Worm (Caenorhabditis elegans) whole organism, L2 larva: Measurements from ENCODE around the gene F46B6.12.

Experiments used
- C34F6.9 ChIP-seq: fragments of 150-350 bp; optimal IDR thresholded peaks from 2 replicates; lab custom pipeline; 2014; ENCODE audit warnings: missing biosample characterization, missing genetic modification characterization
- F13H6.1 ChIP-seq: sonication (generic microtip); optimal IDR thresholded peaks from 2 replicates; lab custom pipeline; 2016; ENCODE audit warnings: missing genetic modification characterization, missing compliant biosample characterization
- R02D3.7 ChIP-seq: fragments of 150-350 bp; optimal IDR thresholded peaks from 2 replicates; lab custom pipeline; 2014; ENCODE audit warnings: missing biosample characterization, missing genetic modification characterization
- Y55F3AM.14 ChIP-seq: fragments of 200-800 bp; sonication (Bioruptor generic); optimal IDR thresholded peaks from 2 replicates; lab custom pipeline; 2018; ENCODE audit warnings: mild to moderate bottlenecking, missing genetic modification characterization, missing compliant biosample characterization
- ama-1 ChIP-seq: fragments of 150-350 bp; optimal IDR thresholded peaks from 2 replicates; lab custom pipeline; 2018; ENCODE audit warnings: inconsistent platforms
- ceh-16 ChIP-seq: fragments of 150-350 bp; optimal IDR thresholded peaks from 2 replicates; lab custom pipeline; 2014; ENCODE audit warnings: missing biosample characterization, missing genetic modification characterization
- ceh-82 ChIP-seq: fragments of 150-350 bp; optimal IDR thresholded peaks from 2 replicates; lab custom pipeline; 2014; ENCODE audit warnings: missing biosample characterization, missing genetic modification characterization
- crh-2 ChIP-seq: sonication (generic microtip); optimal IDR thresholded peaks from 2 replicates; lab custom pipeline; 2017; ENCODE audit warnings: missing biosample characterization, missing genetic modification characterization
- egl-27 ChIP-seq: sonication (generic microtip); optimal IDR thresholded peaks from 3 replicates; lab custom pipeline; 2017; ENCODE audit warnings: missing biosample characterization, missing genetic modification reagents, missing genetic modification characterization
- elt-1 ChIP-seq: fragments of 150-350 bp; optimal IDR thresholded peaks from 2 replicates; lab custom pipeline; 2014; ENCODE audit warnings: missing biosample characterization, missing genetic modification characterization
- elt-3 ChIP-seq: sonication (generic microtip); optimal IDR thresholded peaks from 2 replicates; lab custom pipeline; 2017; ENCODE audit warnings: missing biosample characterization, missing genetic modification characterization
- fos-1 ChIP-seq: fragments of 150-350 bp; optimal IDR thresholded peaks from 2 replicates; lab custom pipeline; 2014; ENCODE audit warnings: missing biosample characterization, missing genetic modification characterization
- gmeb-1 ChIP-seq: fragments of 150-350 bp; optimal IDR thresholded peaks from 2 replicates; lab custom pipeline; 2014; ENCODE audit warnings: missing biosample characterization, missing genetic modification characterization
- lin-11 ChIP-seq: fragments of 150-350 bp; sonication (generic microtip); optimal IDR thresholded peaks from 2 replicates; lab custom pipeline; 2014; ENCODE audit warnings: missing biosample characterization, missing genetic modification characterization, inconsistent platforms, mixed read lengths
- lin-39 ChIP-seq: fragments of 150-350 bp; optimal IDR thresholded peaks from 2 replicates; lab custom pipeline; 2014; ENCODE audit warnings: missing biosample characterization, missing genetic modification reagents, missing genetic modification characterization
- lsy-2 ChIP-seq, 2 experiments: fragments of 150-350 bp in 1 of 2; sonication (generic microtip) in 1 of 2; optimal IDR thresholded peaks; 2 replicates each; lab custom pipeline; 2014 to 2017; ENCODE audit warnings: missing biosample characterization in 2 of 2, missing genetic modification characterization in 2 of 2
- mab-5 ChIP-seq: fragments of 150-350 bp; optimal IDR thresholded peaks from 2 replicates; lab custom pipeline; 2014; ENCODE audit warnings: missing biosample characterization, missing genetic modification characterization
- mbf-1 ChIP-seq: sonication (generic microtip); optimal IDR thresholded peaks from 2 replicates; lab custom pipeline; 2017; ENCODE audit warnings: missing biosample characterization, missing genetic modification characterization
- mdl-1 ChIP-seq, 2 experiments: fragments of 150-350 bp in 1 of 2; sonication (generic microtip) in 1 of 2; optimal IDR thresholded peaks; 2 replicates each; lab custom pipeline; 2017; ENCODE audit warnings: missing biosample characterization in 2 of 2, missing genetic modification characterization in 2 of 2
- nhr-10 ChIP-seq: sonication (generic microtip); optimal IDR thresholded peaks from 2 replicates; lab custom pipeline; 2017; ENCODE audit warnings: missing biosample characterization, missing genetic modification characterization
- nhr-11 ChIP-seq: fragments of 150-350 bp; optimal IDR thresholded peaks from 2 replicates; lab custom pipeline; 2014; ENCODE audit warnings: missing biosample characterization, missing genetic modification characterization
- nhr-129 ChIP-seq: fragments of 150-350 bp; optimal IDR thresholded peaks from 2 replicates; lab custom pipeline; 2014; ENCODE audit warnings: missing biosample characterization, missing genetic modification characterization
- nhr-21 ChIP-seq: fragments of 150-350 bp; optimal IDR thresholded peaks from 2 replicates; lab custom pipeline; 2014; ENCODE audit warnings: missing biosample characterization, missing genetic modification characterization
- nhr-23 ChIP-seq: fragments of 150-350 bp; optimal IDR thresholded peaks from 2 replicates; lab custom pipeline; 2014; ENCODE audit warnings: missing biosample characterization, missing genetic modification reagents, missing genetic modification characterization
- nhr-237 ChIP-seq: fragments of 150-350 bp; optimal IDR thresholded peaks from 2 replicates; lab custom pipeline; 2014; ENCODE audit warnings: missing biosample characterization, missing genetic modification characterization
- nhr-25 ChIP-seq: fragments of 150-350 bp; sonication (generic microtip); optimal IDR thresholded peaks from 3 replicates; lab custom pipeline; 2014; ENCODE audit warnings: missing biosample characterization, missing genetic modification characterization
- nhr-6 ChIP-seq: fragments of 150-350 bp; optimal IDR thresholded peaks from 2 replicates; lab custom pipeline; 2014; ENCODE audit warnings: missing biosample characterization, missing genetic modification characterization
- nhr-77 ChIP-seq: fragments of 150-350 bp; optimal IDR thresholded peaks from 2 replicates; lab custom pipeline; 2014; ENCODE audit warnings: missing biosample characterization, missing genetic modification characterization
- peb-1 ChIP-seq: fragments of 150-350 bp; optimal IDR thresholded peaks from 2 replicates; lab custom pipeline; 2014; ENCODE audit warnings: missing biosample characterization, missing genetic modification characterization
- sem-4 ChIP-seq: fragments of 150-350 bp; optimal IDR thresholded peaks from 2 replicates; lab custom pipeline; 2014; ENCODE audit warnings: missing biosample characterization, missing genetic modification reagents, missing genetic modification characterization
- skn-1 ChIP-seq: sonication (generic microtip); optimal IDR thresholded peaks from 2 replicates; lab custom pipeline; 2017; ENCODE audit warnings: missing biosample characterization, missing genetic modification characterization
- sma-3 ChIP-seq: sonication (generic microtip); optimal IDR thresholded peaks from 2 replicates; lab custom pipeline; 2016; ENCODE audit warnings: missing genetic modification reagents, missing genetic modification characterization, missing compliant biosample characterization
- sma-9 ChIP-seq, 2 experiments: fragments of 150-350 bp in 1 of 2; sonication (generic microtip) in 1 of 2; optimal IDR thresholded peaks; 2 replicates each; lab custom pipeline; 2014 to 2016; ENCODE audit warnings: missing genetic modification characterization in 2 of 2, mild to moderate bottlenecking in 1 of 2, missing biosample characterization in 1 of 2, missing compliant biosample characterization in 1 of 2, missing genetic modification reagents in 1 of 2, moderate library complexity in 1 of 2
- unc-55 ChIP-seq: fragments of 150-350 bp; sonication (generic microtip); optimal IDR thresholded peaks from 3 replicates; lab custom pipeline; 2014; ENCODE audit warnings: missing biosample characterization, missing genetic modification reagents, missing genetic modification characterization
- unc-62 ChIP-seq: fragments of 150-350 bp; optimal IDR thresholded peaks from 2 replicates; lab custom pipeline; 2014; ENCODE audit warnings: missing biosample characterization, missing genetic modification reagents, missing genetic modification characterization
- zag-1 ChIP-seq: fragments of 150-350 bp; optimal IDR thresholded peaks from 2 replicates; lab custom pipeline; 2014; ENCODE audit warnings: missing biosample characterization, missing genetic modification characterization
- ztf-1 ChIP-seq: fragments of 200-800 bp; sonication (Bioruptor generic); conservative IDR thresholded peaks from 2 replicates; pipeline ENCODE4 v1.3.6; 2022; ENCODE audit warnings: missing genetic modification characterization, missing compliant biosample characterization
- ztf-11 ChIP-seq: sonication (generic microtip); optimal IDR thresholded peaks from 2 replicates; lab custom pipeline; 2017; ENCODE audit warnings: missing biosample characterization, missing genetic modification characterization
- ztf-4 ChIP-seq: fragments of 150-350 bp; optimal IDR thresholded peaks from 2 replicates; lab custom pipeline; 2014; ENCODE audit warnings: missing biosample characterization, missing genetic modification characterization

F46B6.12 gene

DNA sequence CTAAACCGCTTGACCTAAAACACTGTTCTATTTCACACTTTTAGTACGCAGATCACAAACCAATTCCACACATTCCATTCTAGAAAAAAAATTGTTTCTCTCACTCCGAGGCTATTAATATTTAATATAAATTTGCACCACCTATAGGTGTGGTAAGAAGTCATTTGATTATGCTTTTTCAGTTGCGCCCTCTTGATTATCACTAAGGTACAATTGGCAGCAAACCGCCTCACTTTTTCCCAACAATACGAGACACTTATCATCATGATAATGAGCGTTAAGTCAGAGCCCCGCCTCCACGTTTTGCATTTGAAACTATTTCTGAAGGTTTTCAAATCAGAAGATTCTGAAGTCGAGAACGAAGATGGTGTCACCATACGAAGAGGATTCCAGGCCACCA is 38.3 kb downstream of the F46B6.12 start, which contains the start of gene aqp-4:
Gene aqp-4 (plus strand): TSS at position 270 of the 400 bp plus-strand sequence.
- TF ChIP-seq fos-1 (tag; lab: Kevin White, UChicago), result peak; percentile 78
- no peak for TF ChIP-seq peb-1 (tag; lab: Kevin White, UChicago)
- no peak for TF ChIP-seq nhr-25 (tag; lab: Kevin White, UChicago)
- TF ChIP-seq unc-62 (GFP tag; lab: Kevin White, UChicago), result no peak
- TF ChIP-seq elt-1 (tag; lab: Kevin White, UChicago), result no peak
- TF ChIP-seq lin-39 (tag; lab: Kevin White, UChicago), result no peak
- peak; percentile 25 for TF ChIP-seq crh-2 (tag; lab: Kevin White, UChicago)
- TF ChIP-seq unc-55 (GFP tag; lab: Kevin White, UChicago), result no peak

DNA sequence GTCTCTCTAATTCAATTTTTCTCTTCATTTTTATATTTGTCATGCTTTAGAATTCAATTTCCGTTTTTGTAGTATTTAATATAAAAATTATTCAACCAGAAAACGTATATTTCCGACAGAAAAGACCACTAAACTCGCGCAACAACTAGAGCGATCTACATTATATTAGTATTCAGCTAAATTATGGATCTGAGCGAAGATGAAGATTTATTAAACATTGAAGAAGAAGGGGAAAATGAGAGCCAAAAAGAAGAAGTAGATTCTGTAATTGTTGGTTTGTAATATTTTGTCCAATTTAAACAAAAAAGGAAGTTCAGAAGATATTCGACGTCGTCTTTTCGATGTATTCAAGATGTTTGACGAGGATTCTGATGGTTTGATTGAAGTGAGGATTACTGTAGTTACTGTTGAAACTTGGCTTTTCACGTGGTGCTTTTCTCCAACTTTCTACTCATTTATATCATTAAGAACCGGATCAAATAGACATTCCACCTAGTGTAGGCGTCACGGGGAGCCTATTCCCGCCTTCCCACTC is 41.6 kb downstream of the F46B6.12 start, which contains the start of gene cal-7:
Gene cal-7 (plus strand): TSS at position 184 of the 535 bp plus-strand sequence.
- peak; percentile 24 for TF ChIP-seq sma-3
- peak in 1 of 2 experiments; percentile 30 for TF ChIP-seq lsy-2 (tag; optimal IDR thresholded peaks at IDR 0.05; lab: Kevin White, UChicago)
- no peak for TF ChIP-seq mbf-1 (tag; lab: Kevin White, UChicago)

DNA sequence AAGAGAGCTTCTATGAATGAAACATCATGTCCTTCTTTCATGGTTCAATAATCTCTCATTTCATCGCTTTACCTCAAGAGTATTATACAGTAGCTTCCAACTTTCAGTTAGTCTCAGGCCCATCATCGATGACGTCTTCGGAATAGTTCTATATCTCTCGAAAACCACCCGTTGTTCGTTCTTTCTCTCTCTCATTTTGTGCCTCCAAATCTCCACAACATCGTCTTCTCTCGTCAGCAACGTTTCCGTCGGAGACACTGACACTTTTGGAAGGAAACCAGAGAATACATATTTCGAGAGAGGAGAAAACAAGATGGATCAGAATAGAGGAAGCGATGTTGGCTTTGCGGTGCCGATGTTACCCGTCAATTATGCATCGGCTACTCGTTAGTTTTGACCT is 43.8 kb downstream of the F46B6.12 start:
- no peak for TF ChIP-seq lsy-2 (tag; optimal IDR thresholded peaks at IDR 0.05; lab: Kevin White, UChicago)
- peak; percentile 32 for TF ChIP-seq nhr-6 (tag; lab: Kevin White, UChicago)
- TF ChIP-seq sem-4 (tag; lab: Kevin White, UChicago), result peak; percentile 32
- no peak for TF ChIP-seq nhr-237 (tag; lab: Kevin White, UChicago)
- peak; percentile 12 for TF ChIP-seq sma-9 (GFP tag; optimal IDR thresholded peaks at IDR 0.05; lab: Kevin White, UChicago)
- no peak for TF ChIP-seq sma-9 (tag; optimal IDR thresholded peaks at IDR 0.05; lab: Kevin White, UChicago)
- TF ChIP-seq C34F6.9, result peak; percentile 23
- peak; percentile 29 for TF ChIP-seq crh-2 (tag; lab: Kevin White, UChicago)
- no peak for TF ChIP-seq ztf-11
- no peak for TF ChIP-seq ztf-4 (tag; lab: Kevin White, UChicago)
- TF ChIP-seq unc-55 (GFP tag; lab: Kevin White, UChicago), result peak; percentile 8
- peak; percentile 5 for TF ChIP-seq ama-1 (lab: Kevin White, UChicago)
- TF ChIP-seq nhr-129 (tag; lab: Kevin White, UChicago), result peak; percentile 25
- TF ChIP-seq mdl-1 (tag; optimal IDR thresholded peaks at IDR 0.05; lab: Kevin White, UChicago), result no peak
- peak; percentile 51 for TF ChIP-seq nhr-21 (tag; lab: Kevin White, UChicago)
- TF ChIP-seq, all 48 proteins: peak for 9

DNA sequence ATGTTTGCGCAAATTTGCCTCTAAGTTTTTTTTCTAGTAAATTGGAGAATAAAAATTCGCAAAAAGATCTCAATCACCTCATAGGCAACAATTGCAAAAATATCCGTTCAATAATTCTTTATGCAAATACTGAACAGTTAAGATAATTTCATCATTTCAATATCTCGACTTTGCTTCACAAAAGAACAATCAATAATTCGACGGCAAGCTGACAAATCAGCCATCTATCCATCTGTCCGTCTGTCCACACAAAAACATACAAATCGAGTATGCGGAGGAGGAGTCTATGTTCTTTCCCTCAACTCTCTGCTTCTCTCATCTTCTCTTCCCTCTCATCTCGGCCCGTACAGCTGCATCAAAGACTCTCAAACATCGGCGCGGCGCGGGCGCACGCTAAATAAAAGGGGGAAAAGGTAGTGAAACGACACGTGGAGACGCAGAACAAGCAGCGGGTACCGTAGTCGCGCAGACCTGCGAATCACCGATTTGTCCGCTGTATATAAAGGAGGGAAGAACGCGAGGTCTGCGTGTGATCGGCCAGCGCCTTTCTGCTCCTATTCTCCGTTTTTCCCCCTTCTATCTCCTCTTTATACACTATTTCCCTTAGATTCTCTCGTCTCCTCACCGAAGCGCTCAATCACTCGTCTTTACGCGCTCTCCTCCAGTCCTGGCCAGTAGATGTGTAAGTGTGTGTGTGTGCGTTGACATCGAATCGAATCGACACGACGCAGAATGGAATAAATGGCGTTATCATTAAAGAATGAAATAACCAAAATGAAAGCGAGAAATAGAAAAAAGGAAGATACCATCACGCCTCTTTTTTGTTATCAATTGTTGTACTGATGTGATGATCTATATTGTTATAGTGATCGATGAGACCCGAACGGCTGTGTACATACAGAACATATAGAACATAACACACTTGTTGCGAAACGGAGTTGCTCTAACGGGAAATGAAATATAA is 44.6 kb downstream of the F46B6.12 start:
- peak; percentile 68 for TF ChIP-seq gmeb-1 (tag; lab: Kevin White, UChicago)
- TF ChIP-seq mbf-1 (tag; lab: Kevin White, UChicago), result no peak
- peak; percentile 91 for TF ChIP-seq ceh-16
- peak; percentile 98 for TF ChIP-seq nhr-129 (tag; lab: Kevin White, UChicago)
- peak; percentile 90 to 98 for TF ChIP-seq mdl-1 (tag; optimal IDR thresholded peaks at IDR 0.05; lab: Kevin White, UChicago)
- peak; percentile 98 for TF ChIP-seq crh-2 (tag; lab: Kevin White, UChicago)
- TF ChIP-seq egl-27 (tag; lab: Kevin White, UChicago), result peak; percentile 85
- peak; percentile 90 for TF ChIP-seq Y55F3AM.14 (GFP tag; lab: Kevin White, UChicago)
- peak; percentile 76 for TF ChIP-seq mab-5 (tag; lab: Kevin White, UChicago)
- no peak for TF ChIP-seq ceh-82 (tag; lab: Kevin White, UChicago)
- 0 out of 2 replicates have a peak, but pooled peaks have one; percentile 63 for TF ChIP-seq ztf-1
- no peak for TF ChIP-seq elt-3
- TF ChIP-seq ama-1 (lab: Kevin White, UChicago), result peak; percentile 99
- peak; percentile 96 for TF ChIP-seq nhr-21 (tag; lab: Kevin White, UChicago)
- TF ChIP-seq ztf-11, result peak; percentile 39
- peak; percentile 90 for TF ChIP-seq sma-9 (GFP tag; optimal IDR thresholded peaks at IDR 0.05; lab: Kevin White, UChicago)
- TF ChIP-seq sma-9 (tag; optimal IDR thresholded peaks at IDR 0.05; lab: Kevin White, UChicago), result no peak
- TF ChIP-seq sem-4 (tag; lab: Kevin White, UChicago), result peak; percentile 61
- peak; percentile 93 for TF ChIP-seq sma-3
- no peak for TF ChIP-seq nhr-23 (tag; lab: Kevin White, UChicago)
- TF ChIP-seq unc-55 (GFP tag; lab: Kevin White, UChicago), result peak; percentile 95
- TF ChIP-seq peb-1 (tag; lab: Kevin White, UChicago), result no peak
- peak; percentile 77 for TF ChIP-seq nhr-11 (tag; lab: Kevin White, UChicago)
- peak; percentile 94 for TF ChIP-seq ztf-4 (tag; lab: Kevin White, UChicago)
- TF ChIP-seq lsy-2 (tag; optimal IDR thresholded peaks at IDR 0.05; lab: Kevin White, UChicago), result peak; percentile 90 to 98
- peak; percentile 80 for TF ChIP-seq lin-39 (tag; lab: Kevin White, UChicago)
- no peak for TF ChIP-seq nhr-77 (tag; lab: Kevin White, UChicago)
- peak; percentile 93 for TF ChIP-seq zag-1 (tag; lab: Kevin White, UChicago)
- peak; percentile 77 for TF ChIP-seq nhr-6 (tag; lab: Kevin White, UChicago)
- TF ChIP-seq C34F6.9, result peak; percentile 96
- peak; percentile 23 for TF ChIP-seq nhr-10 (tag; lab: Kevin White, UChicago)
- TF ChIP-seq skn-1 (tag; lab: Kevin White, UChicago), result peak; percentile 55
- peak; percentile 93 for TF ChIP-seq nhr-25 (tag; lab: Kevin White, UChicago)
- TF ChIP-seq nhr-237 (tag; lab: Kevin White, UChicago), result no peak
- peak; percentile 98 for TF ChIP-seq F13H6.1 (tag; lab: Kevin White, UChicago)
- no peak for TF ChIP-seq R02D3.7 (tag; lab: Kevin White, UChicago)
- peak; percentile 98 for TF ChIP-seq lin-11 (tag; lab: Kevin White, UChicago)
- TF ChIP-seq fos-1 (tag; lab: Kevin White, UChicago), result peak; percentile 97
